Worm (Caenorhabditis elegans): ENCODE results near the gene kin-9.
A peak's percentile ranks its signal among the peaks of the same experiment; 100 is the strongest.

The kin-9 gene

ce11 chrX:8470126-8470772 is 37.8 kb downstream of the kin-9 start, which contains the start of gene mec-10 (continued):
- TF ChIP-seq C04F5.9 (tag; optimal IDR thresholded peaks at IDR 0.05) (no peak), lin-39 (tag; optimal IDR thresholded peaks at IDR 0.05) (no peak), nhr-47 (tag; optimal IDR thresholded peaks at IDR 0.05) (no peak), lin-15B (tag; optimal IDR thresholded peaks at IDR 0.05) (no peak), ceh-88 (GFP tag; IDR thresholded peaks at IDR 0.05) (no peak), efl-3 (GFP tag; optimal IDR thresholded peaks at IDR 0.05) (no peak), hlh-17 (GFP tag; optimal IDR thresholded peaks at IDR 0.05; ENCODE audit: borderline replicate concordance) (no peak), unc-86 (tag; optimal IDR thresholded peaks at IDR 0.05) (peak; percentile 52), nhr-28 (tag; optimal IDR thresholded peaks at IDR 0.05) (no peak), pag-3 (tag; optimal IDR thresholded peaks at IDR 0.05; ENCODE audit: borderline replicate concordance, insufficient read depth) (no peak), dsc-1 (tag; optimal IDR thresholded peaks at IDR 0.05) (no peak), nhr-90 (tag; optimal IDR thresholded peaks at IDR 0.05; ENCODE audit: poor library complexity) (no peak), mef-2 (tag; optimal IDR thresholded peaks at IDR 0.05) (no peak), mab-9 (GFP tag; IDR thresholded peaks at IDR 0.05) (no peak)

ce11 chrX:8473468-8473867 is 41.0 kb downstream of the kin-9 start:
- TF ChIP-seq ceh-8 (GFP tag; optimal IDR thresholded peaks at IDR 0.05) (no peak), pqm-1 (tag; optimal IDR thresholded peaks at IDR 0.05) (peak; percentile 64), fkh-8 (tag; optimal IDR thresholded peaks at IDR 0.05) (no peak), sox-4 (tag; optimal IDR thresholded peaks at IDR 0.05) (no peak), hlh-4 (tag; optimal IDR thresholded peaks at IDR 0.05) (no peak), elt-2 (tag; optimal IDR thresholded peaks at IDR 0.05) (peak; percentile 99), mdl-1 (tag; optimal IDR thresholded peaks at IDR 0.05) (no peak), lin-13 (GFP tag; optimal IDR thresholded peaks at IDR 0.05) (no peak), blmp-1 (tag; optimal IDR thresholded peaks at IDR 0.05) (no peak), snu-23 (GFP tag; optimal IDR thresholded peaks at IDR 0.05) (no peak), ceh-90 (tag; optimal IDR thresholded peaks at IDR 0.05) (no peak), nhr-237 (tag; optimal IDR thresholded peaks at IDR 0.05) (no peak), lir-3 (tag; optimal IDR thresholded peaks at IDR 0.05; ENCODE audit: poor library complexity) (no peak), unc-130 (tag; optimal IDR thresholded peaks at IDR 0.05) (no peak), ztf-4 (tag; optimal IDR thresholded peaks at IDR 0.05) (no peak), nhr-90 (tag; optimal IDR thresholded peaks at IDR 0.05; ENCODE audit: poor library complexity) (peak; percentile 53), tbx-2 (tag; optimal IDR thresholded peaks at IDR 0.05) (no peak), swsn-7 (tag; optimal IDR thresholded peaks at IDR 0.05) (no peak), nhr-76 (tag; optimal IDR thresholded peaks at IDR 0.05) (no peak), jun-1 (tag; optimal IDR thresholded peaks at IDR 0.05) (peak; percentile 33), alr-1 (tag; optimal IDR thresholded peaks at IDR 0.05; ENCODE audit: borderline replicate concordance) (no peak), fkh-4 (tag; optimal IDR thresholded peaks at IDR 0.05; ENCODE audit: borderline replicate concordance) (no peak), nhr-12 (tag; optimal IDR thresholded peaks at IDR 0.05) (no peak), aly-2 (tag; optimal IDR thresholded peaks at IDR 0.05) (no peak), rnt-1 (tag; optimal IDR thresholded peaks at IDR 0.05) (no peak), lsy-2 (tag; optimal IDR thresholded peaks at IDR 0.05) (peak in 1 of 2 experiments; percentile 21), dsc-1 (tag; optimal IDR thresholded peaks at IDR 0.05) (no peak), aha-1 (tag; optimal IDR thresholded peaks at IDR 0.05) (no peak), unc-98 (GFP tag; IDR thresholded peaks at IDR 0.05) (no peak), ama-1 (optimal IDR thresholded peaks at IDR 0.05) (no peak), C04F5.9 (tag; optimal IDR thresholded peaks at IDR 0.05) (no peak), ceh-88 (GFP tag; IDR thresholded peaks at IDR 0.05) (0 out of 2 replicates have a peak, but pooled peaks have one; percentile 22), nhr-77 (tag; optimal IDR thresholded peaks at IDR 0.05) (no peak), unc-86 (tag; optimal IDR thresholded peaks at IDR 0.05) (no peak), nhr-71 (tag; optimal IDR thresholded peaks at IDR 0.05) (peak; percentile 56), nhr-85 (tag) (no peak), C16A3.4 (tag; optimal IDR thresholded peaks at IDR 0.05) (no peak), nhr-20 (tag; optimal IDR thresholded peaks at IDR 0.05) (peak; percentile 56), tlp-1 (tag; optimal IDR thresholded peaks at IDR 0.05) (no peak), nhr-19 (GFP tag; conservative IDR thresholded peaks at IDR 0.05) (peak; percentile 5; the same call in 1 of the 2 replicates), lin-14 (GFP tag; optimal IDR thresholded peaks at IDR 0.05) (peak; percentile 12), isw-1 (GFP tag; IDR thresholded peaks at IDR 0.05) (no peak), lin-15B (tag; optimal IDR thresholded peaks at IDR 0.05) (no peak)

Measured in whole organism, L1 larva.